Worm (Caenorhabditis elegans) whole organism, mixed stage, embryonic: ENCODE data around the gene Y55D9A.2.
"Not testable (repeated sequence)": the region's sequence is repeated elsewhere in the genome, so short reads cannot be mapped to it uniquely, and the experiment has no call there.

Experiments
- M03D4.4 ChIP-seq: sonication (generic microtip); optimal IDR thresholded peaks from 2 replicates; lab custom pipeline; 2017; ENCODE audit warnings: mild to moderate bottlenecking, missing genetic modification characterization, missing compliant biosample characterization
- blmp-1 ChIP-seq: fragments of 150-350 bp; optimal IDR thresholded peaks from 2 replicates; lab custom pipeline; 2014; ENCODE audit warnings: missing biosample characterization, missing genetic modification characterization
- ceh-39 ChIP-seq: fragments of 150-350 bp; optimal IDR thresholded peaks from 2 replicates; lab custom pipeline; 2014; ENCODE audit warnings: missing biosample characterization, missing genetic modification characterization
- ceh-43 ChIP-seq: fragments of 200-800 bp; sonication (Bioruptor generic); optimal IDR thresholded peaks from 2 replicates; lab custom pipeline; 2018; ENCODE audit warnings: mild to moderate bottlenecking, missing genetic modification characterization, moderate library complexity, missing compliant biosample characterization
- ceh-83 ChIP-seq: fragments of 200-800 bp; sonication (Bioruptor generic); optimal IDR thresholded peaks from 2 replicates; lab custom pipeline; 2018; ENCODE audit warnings: mild to moderate bottlenecking, missing genetic modification characterization, missing compliant biosample characterization
- ces-1 ChIP-seq: fragments of 150-350 bp; optimal IDR thresholded peaks from 2 replicates; lab custom pipeline; 2014; ENCODE audit warnings: missing biosample characterization, missing genetic modification reagents, missing genetic modification characterization
- drap-1 ChIP-seq: fragments of 200-800 bp; sonication (Bioruptor generic); optimal IDR thresholded peaks from 3 replicates; lab custom pipeline; 2018; ENCODE audit warnings: mild to moderate bottlenecking, missing genetic modification characterization, missing compliant biosample characterization
- elt-1 ChIP-seq: sonication (generic microtip); optimal IDR thresholded peaks from 2 replicates; lab custom pipeline; 2017; ENCODE audit warnings: missing genetic modification characterization, mild to moderate bottlenecking, missing compliant biosample characterization, antibody characterized with exemption, moderate library complexity, borderline replicate concordance; ENCODE audit not compliant: insufficient read depth
- elt-3 ChIP-seq: fragments of 150-350 bp; optimal IDR thresholded peaks from 2 replicates; lab custom pipeline; 2014; ENCODE audit warnings: missing biosample characterization, missing genetic modification characterization
- flh-1 ChIP-seq: fragments of 200-800 bp; sonication (Bioruptor generic); optimal IDR thresholded peaks from 2 replicates; lab custom pipeline; 2018; ENCODE audit warnings: mild to moderate bottlenecking, missing genetic modification characterization, moderate library complexity, missing compliant biosample characterization
- ham-2 ChIP-seq: fragments of 200-800 bp; sonication (Bioruptor generic); optimal IDR thresholded peaks from 2 replicates; lab custom pipeline; 2018; ENCODE audit warnings: mild to moderate bottlenecking, missing genetic modification characterization, missing compliant biosample characterization
- hlh-1 ChIP-seq: fragments of 150-350 bp; optimal IDR thresholded peaks from 2 replicates; lab custom pipeline; 2014; ENCODE audit warnings: missing biosample characterization, missing genetic modification reagents, missing genetic modification characterization
- lin-13 ChIP-seq: fragments of 150-350 bp; optimal IDR thresholded peaks from 2 replicates; lab custom pipeline; 2014; ENCODE audit warnings: missing biosample characterization, missing genetic modification characterization
- lsy-2 ChIP-seq: fragments of 150-350 bp; optimal IDR thresholded peaks from 2 replicates; lab custom pipeline; 2014; ENCODE audit warnings: missing biosample characterization, missing genetic modification characterization
- mab-5 ChIP-seq: fragments of 150-350 bp; optimal IDR thresholded peaks from 2 replicates; lab custom pipeline; 2014; ENCODE audit warnings: missing biosample characterization, missing genetic modification characterization
- mep-1 ChIP-seq: fragments of 150-350 bp; optimal IDR thresholded peaks from 2 replicates; lab custom pipeline; 2017; ENCODE audit warnings: missing biosample characterization, missing genetic modification reagents, missing genetic modification characterization, inconsistent platforms
- nhr-237 ChIP-seq: fragments of 150-350 bp; optimal IDR thresholded peaks from 2 replicates; lab custom pipeline; 2014; ENCODE audit warnings: missing biosample characterization, missing genetic modification characterization
- nhr-28 ChIP-seq: fragments of 150-350 bp; optimal IDR thresholded peaks from 2 replicates; lab custom pipeline; 2014; ENCODE audit warnings: missing biosample characterization, missing genetic modification characterization
- nhr-76 ChIP-seq: sonication (generic microtip); optimal IDR thresholded peaks from 2 replicates; lab custom pipeline; 2017; ENCODE audit warnings: missing biosample characterization, missing genetic modification characterization
- pha-4 ChIP-seq: fragments of 150-350 bp; optimal IDR thresholded peaks from 2 replicates; lab custom pipeline; 2018; ENCODE audit warnings: missing biosample characterization, missing genetic modification reagents, missing genetic modification characterization
- sem-2 ChIP-seq: fragments of 200-800 bp; sonication (Bioruptor generic); optimal IDR thresholded peaks from 2 replicates; lab custom pipeline; 2018; ENCODE audit warnings: mild to moderate bottlenecking, missing genetic modification characterization, missing compliant biosample characterization
- snpc-4 ChIP-seq: fragments of 150-350 bp; optimal IDR thresholded peaks from 2 replicates; lab custom pipeline; 2014; ENCODE audit warnings: missing biosample characterization, missing genetic modification characterization
- tbx-8 ChIP-seq: fragments of 200-800 bp; sonication (Bioruptor generic); optimal IDR thresholded peaks from 2 replicates; lab custom pipeline; 2018; ENCODE audit warnings: mild to moderate bottlenecking, missing genetic modification characterization, moderate library complexity, missing compliant biosample characterization
- unc-120 ChIP-seq: sonication (generic microtip); optimal IDR thresholded peaks from 2 replicates; lab custom pipeline; 2017; ENCODE audit warnings: missing genetic modification characterization, missing compliant biosample characterization; ENCODE audit not compliant: poor library complexity, severe bottlenecking
- unc-39 ChIP-seq: fragments of 150-350 bp; optimal IDR thresholded peaks from 2 replicates; lab custom pipeline; 2014; ENCODE audit warnings: missing biosample characterization, missing genetic modification characterization
- unc-62 ChIP-seq: fragments of 150-350 bp; optimal IDR thresholded peaks from 2 replicates; lab custom pipeline; 2014; ENCODE audit warnings: missing biosample characterization, missing genetic modification reagents, missing genetic modification characterization
- zip-8 ChIP-seq: fragments of 150-350 bp; optimal IDR thresholded peaks from 2 replicates; lab custom pipeline; 2014; ENCODE audit warnings: missing biosample characterization, missing genetic modification characterization
- ztf-11 ChIP-seq: fragments of 150-350 bp; optimal IDR thresholded peaks from 2 replicates; lab custom pipeline; 2014; ENCODE audit warnings: missing biosample characterization, missing genetic modification characterization

Y55D9A.2 gene

DNA sequence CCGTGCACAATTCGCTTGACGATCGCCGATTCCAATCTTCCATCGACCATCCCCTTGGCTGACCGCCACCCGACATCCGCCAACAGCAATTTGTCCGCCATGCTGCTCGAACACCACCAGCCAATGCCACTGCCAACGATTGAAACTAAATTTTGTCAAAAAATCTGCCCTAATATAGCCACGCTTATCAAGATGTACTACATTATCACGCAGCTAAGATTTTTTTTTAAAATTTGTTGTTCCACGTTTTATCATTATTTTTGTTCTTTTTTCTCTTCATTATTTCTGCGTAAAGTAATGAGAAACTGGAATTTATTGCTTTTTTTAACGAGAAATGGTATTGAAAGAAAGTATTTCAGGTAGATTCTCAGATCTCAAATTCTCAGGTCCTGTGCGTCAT, 34.1 kb upstream of the Y55D9A.2 start, which contains the start of gene C26H9A.3:
Gene C26H9A.3, minus strand, starts transcription at position 101 of the 400 bp plus-strand sequence.
- not testable (repeated sequence) for TF ChIP-seq nhr-28 (tag; lab: Kevin White, UChicago); ceh-39 (tag; lab: Kevin White, UChicago); ceh-43

- TF ChIP-seq hlh-1 (tag; lab: Kevin White, UChicago) (peak; percentile 99), mab-5 (tag; lab: Kevin White, UChicago) (peak; percentile 72), nhr-237 (tag; lab: Kevin White, UChicago) (no peak), snpc-4 (no peak), lsy-2 (tag; lab: Kevin White, UChicago) (no peak), elt-1 (tag; lab: Kevin White, UChicago) (no peak), unc-120 (tag; lab: Kevin White, UChicago) (peak; percentile 86), unc-62 (GFP tag; lab: Kevin White, UChicago) (peak; percentile 98), nhr-76 (tag; lab: Kevin White, UChicago) (no peak), mep-1 (peak; percentile 27)
Observed at ce11 chrIV:12637340-12637739, 32.1 kb upstream of the Y55D9A.2 start.

ce11 chrIV:12633825-12634224, 28.6 kb upstream of the Y55D9A.2 start:
- peak; percentile 26 for TF ChIP-seq ham-2 (GFP tag; lab: Kevin White, UChicago)
- TF ChIP-seq elt-1 (tag; lab: Kevin White, UChicago): no peak
- peak; percentile 19 for TF ChIP-seq unc-120 (tag; lab: Kevin White, UChicago)
- TF ChIP-seq pha-4 (tag; lab: Kevin White, UChicago): peak; percentile 10
- TF ChIP-seq unc-62 (GFP tag; lab: Kevin White, UChicago): peak; percentile 29
- TF ChIP-seq, all 35 proteins: peak for 4

- TF ChIP-seq zip-8 (tag; lab: Kevin White, UChicago): no peak
- no peak for TF ChIP-seq drap-1
- TF ChIP-seq elt-1 (tag; lab: Kevin White, UChicago): no peak
- TF ChIP-seq ces-1 (GFP tag; lab: Kevin White, UChicago): peak; percentile 64
- TF ChIP-seq unc-120 (tag; lab: Kevin White, UChicago): no peak
- TF ChIP-seq unc-39: no peak
Observed at ce11 chrIV:12632430-12632829, 27.2 kb upstream of the Y55D9A.2 start.

ce11 chrIV:12630922-12631321, 25.7 kb upstream of the Y55D9A.2 start, which contains the start of gene ark-1:
Gene ark-1, minus strand, starts transcription at chrIV:12631022.
- TF ChIP-seq elt-3 (tag; lab: Kevin White, UChicago): no peak
- no peak for TF ChIP-seq ceh-83 (GFP tag; lab: Kevin White, UChicago)
- TF ChIP-seq lin-13 (tag; lab: Kevin White, UChicago): no peak

ce11 chrIV:12620921-12621320, 15.7 kb upstream of the Y55D9A.2 start:
- TF ChIP-seq unc-120 (tag; lab: Kevin White, UChicago): no peak
- TF ChIP-seq M03D4.4: no peak
- peak; percentile 54 for TF ChIP-seq unc-62 (GFP tag; lab: Kevin White, UChicago)
- TF ChIP-seq nhr-76 (tag; lab: Kevin White, UChicago): no peak
- TF ChIP-seq ztf-11 (tag; lab: Kevin White, UChicago): no peak
- TF ChIP-seq elt-3 (tag; lab: Kevin White, UChicago): no peak
- no peak for TF ChIP-seq drap-1
- no peak for TF ChIP-seq zip-8 (tag; lab: Kevin White, UChicago)
- TF ChIP-seq ceh-43: no peak
- peak; percentile 84 for TF ChIP-seq hlh-1 (tag; lab: Kevin White, UChicago)

DNA sequence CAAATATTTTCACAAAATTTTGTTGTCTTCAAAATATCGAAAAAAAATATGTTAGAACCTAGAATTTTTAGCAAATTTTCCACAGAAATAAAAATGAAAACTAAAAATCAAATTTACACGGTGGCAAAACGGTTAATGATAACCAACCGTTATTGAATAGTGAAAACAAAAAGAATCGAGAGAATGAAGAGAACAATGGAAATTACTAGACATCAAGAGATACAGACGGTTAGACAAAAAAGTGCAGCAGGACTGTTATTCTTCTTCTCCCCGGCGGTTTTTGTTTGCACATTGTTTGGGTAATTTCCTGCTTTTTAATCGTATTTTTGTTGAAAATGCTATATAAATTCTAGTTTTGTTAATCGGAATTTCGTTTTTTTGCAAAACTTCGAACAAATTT, 13.6 kb upstream of the Y55D9A.2 start:
- TF ChIP-seq M03D4.4 (no peak), flh-1 (no peak), ztf-11 (tag; lab: Kevin White, UChicago) (no peak), unc-62 (GFP tag; lab: Kevin White, UChicago) (no peak), mab-5 (tag; lab: Kevin White, UChicago) (no peak), ceh-43 (no peak), sem-2 (GFP tag; lab: Kevin White, UChicago) (no peak), tbx-8 (GFP tag; lab: Kevin White, UChicago) (no peak), hlh-1 (tag; lab: Kevin White, UChicago) (no peak), blmp-1 (tag; lab: Kevin White, UChicago) (no peak), ces-1 (GFP tag; lab: Kevin White, UChicago) (no peak), lin-13 (tag; lab: Kevin White, UChicago) (no peak), nhr-28 (tag; lab: Kevin White, UChicago) (no peak)
- TF ChIP-seq, all 35 proteins: peak for 0
